Worm (Caenorhabditis elegans) whole organism, L2 larva: ENCODE data around the gene nep-26.

Experiments used
- alr-1 ChIP-seq: fragments of 150-350 bp; optimal IDR thresholded peaks from 2 replicates; lab custom pipeline; 2014; ENCODE audit warnings: missing biosample characterization, missing genetic modification characterization
- egl-27 ChIP-seq: sonication (generic microtip); optimal IDR thresholded peaks from 3 replicates; lab custom pipeline; 2017; ENCODE audit warnings: missing biosample characterization, missing genetic modification reagents, missing genetic modification characterization
- elt-3 ChIP-seq: sonication (generic microtip); optimal IDR thresholded peaks from 2 replicates; lab custom pipeline; 2017; ENCODE audit warnings: missing biosample characterization, missing genetic modification characterization
- lin-13 ChIP-seq: fragments of 150-350 bp; optimal IDR thresholded peaks from 2 replicates; lab custom pipeline; 2014; ENCODE audit warnings: missing biosample characterization, missing genetic modification reagents, missing genetic modification characterization
- lin-39 ChIP-seq: fragments of 150-350 bp; optimal IDR thresholded peaks from 2 replicates; lab custom pipeline; 2014; ENCODE audit warnings: missing biosample characterization, missing genetic modification reagents, missing genetic modification characterization
- nhr-10 ChIP-seq: sonication (generic microtip); optimal IDR thresholded peaks from 2 replicates; lab custom pipeline; 2017; ENCODE audit warnings: missing biosample characterization, missing genetic modification characterization
- nhr-77 ChIP-seq: fragments of 150-350 bp; optimal IDR thresholded peaks from 2 replicates; lab custom pipeline; 2014; ENCODE audit warnings: missing biosample characterization, missing genetic modification characterization
- skn-1 ChIP-seq: sonication (generic microtip); optimal IDR thresholded peaks from 2 replicates; lab custom pipeline; 2017; ENCODE audit warnings: missing biosample characterization, missing genetic modification characterization
- unc-39 ChIP-seq: fragments of 150-350 bp; optimal IDR thresholded peaks from 2 replicates; lab custom pipeline; 2014; ENCODE audit warnings: missing biosample characterization, missing genetic modification characterization
- unc-55 ChIP-seq: fragments of 150-350 bp; sonication (generic microtip); optimal IDR thresholded peaks from 3 replicates; lab custom pipeline; 2014; ENCODE audit warnings: missing biosample characterization, missing genetic modification reagents, missing genetic modification characterization
- unc-62 ChIP-seq: fragments of 150-350 bp; optimal IDR thresholded peaks from 2 replicates; lab custom pipeline; 2014; ENCODE audit warnings: missing biosample characterization, missing genetic modification reagents, missing genetic modification characterization
- ztf-4 ChIP-seq: fragments of 150-350 bp; optimal IDR thresholded peaks from 2 replicates; lab custom pipeline; 2014; ENCODE audit warnings: missing biosample characterization, missing genetic modification characterization

DNA sequence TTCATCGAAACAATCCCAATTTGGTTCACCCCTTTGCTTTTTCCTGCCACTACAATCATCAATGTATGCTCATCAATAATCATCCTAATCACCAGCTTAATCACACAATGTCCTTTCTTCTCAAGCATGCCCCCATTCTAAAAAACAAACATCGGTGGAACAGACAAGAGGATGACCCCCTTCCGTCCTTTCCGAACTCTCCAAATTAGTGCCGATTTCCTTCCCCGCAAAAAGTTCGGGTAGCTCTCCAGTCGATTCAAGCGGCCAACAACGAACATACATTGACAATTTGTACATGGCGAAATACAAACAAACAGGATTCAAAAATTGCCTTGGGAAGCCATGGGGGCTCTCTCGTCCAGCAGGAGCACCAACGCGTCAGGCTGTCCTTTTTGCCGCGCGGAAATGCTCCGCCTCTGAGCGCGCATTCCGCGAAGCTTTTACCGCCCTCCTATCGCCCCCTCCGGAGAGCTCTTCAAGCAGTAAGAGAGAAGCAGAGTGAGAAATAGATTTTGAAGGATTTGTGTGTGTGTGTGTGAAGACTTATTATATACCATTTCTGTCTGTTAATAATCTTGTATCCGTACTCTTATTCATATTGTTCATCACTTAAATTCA, 25.8 kb upstream of the nep-26 start, which contains the start of gene appg-1:
- TF ChIP-seq unc-62 (GFP tag; lab: Kevin White, UChicago) (no peak), lin-39 (no peak), unc-39 (tag; lab: Kevin White, UChicago) (no peak), nhr-10 (tag; lab: Kevin White, UChicago) (no peak), alr-1 (tag; lab: Kevin White, UChicago) (no peak), egl-27 (no peak), ztf-4 (no peak), nhr-77 (tag; lab: Kevin White, UChicago) (no peak), elt-3 (tag; lab: Kevin White, UChicago) (no peak), skn-1 (tag; lab: Kevin White, UChicago) (no peak), unc-55 (GFP tag; lab: Kevin White, UChicago) (no peak), lin-13 (GFP tag; lab: Kevin White, UChicago) (no peak)
